Worm (Caenorhabditis elegans) whole organism, early embryonic: Measurements from ENCODE around the gene F07B10.4.

ENCODE experiments used
- B0310.2 ChIP-seq: sonication (generic microtip); optimal IDR thresholded peaks from 2 replicates; lab custom pipeline; 2016; ENCODE audit warnings: mild to moderate bottlenecking, missing genetic modification characterization, missing compliant biosample characterization
- F13C5.2 ChIP-seq: sonication (generic microtip); optimal IDR thresholded peaks from 2 replicates; lab custom pipeline; 2017; ENCODE audit warnings: mild to moderate bottlenecking, missing genetic modification characterization, inconsistent platforms, missing compliant biosample characterization
- aly-1 ChIP-seq: sonication (generic microtip); optimal IDR thresholded peaks from 2 replicates; lab custom pipeline; 2016; ENCODE audit warnings: missing genetic modification characterization, missing compliant biosample characterization
- ama-1 ChIP-seq: fragments of 150-350 bp; optimal IDR thresholded peaks from 2 replicates; lab custom pipeline; 2014
- ceh-13 ChIP-seq: fragments of 200-800 bp; sonication (Bioruptor generic); optimal IDR thresholded peaks from 2 replicates; lab custom pipeline; 2018; ENCODE audit warnings: mild to moderate bottlenecking, missing genetic modification characterization, missing compliant biosample characterization
- ceh-36 ChIP-seq: sonication (generic microtip); optimal IDR thresholded peaks from 2 replicates; lab custom pipeline; 2016; ENCODE audit warnings: missing genetic modification characterization, inconsistent platforms, missing compliant biosample characterization
- ets-7 ChIP-seq: sonication (generic microtip); optimal IDR thresholded peaks from 2 replicates; lab custom pipeline; 2016; ENCODE audit warnings: missing genotype, missing genetic modification characterization, missing compliant biosample characterization
- flt-1 ChIP-seq: fragments of 200-800 bp; sonication (Bioruptor generic); IDR thresholded peaks from 2 replicates; pipeline ENCODE4 v1.3.6; 2022; ENCODE audit warnings: missing genetic modification characterization, missing compliant biosample characterization
- hmbx-1 ChIP-seq: sonication (generic microtip); optimal IDR thresholded peaks from 2 replicates; lab custom pipeline; 2016; ENCODE audit warnings: mild to moderate bottlenecking, missing genetic modification characterization, missing compliant biosample characterization
- hmg-4 ChIP-seq: fragments of 200-800 bp; sonication (Bioruptor generic); optimal IDR thresholded peaks from 2 replicates; lab custom pipeline; 2018; ENCODE audit warnings: mild to moderate bottlenecking, missing genetic modification characterization, missing compliant biosample characterization
- hnd-1 ChIP-seq: sonication (generic microtip); optimal IDR thresholded peaks from 2 replicates; lab custom pipeline; 2016; ENCODE audit warnings: missing genetic modification characterization, missing compliant biosample characterization
- pes-1 ChIP-seq: fragments of 200-800 bp; sonication (Bioruptor generic); IDR thresholded peaks from 2 replicates; pipeline ENCODE4 v1.3.6; 2022; ENCODE audit warnings: missing genetic modification reagents, missing genetic modification characterization, missing compliant biosample characterization
- scrt-1 ChIP-seq: fragments of 200-800 bp; sonication (Bioruptor generic); IDR thresholded peaks from 2 replicates; pipeline ENCODE4 v1.3.6; 2022; ENCODE audit warnings: missing genetic modification characterization, missing compliant biosample characterization
- sea-1 ChIP-seq: fragments of 200-800 bp; sonication (Bioruptor generic); conservative IDR thresholded peaks from 2 replicates; pipeline ENCODE4 v1.3.6; 2022; ENCODE audit warnings: missing genetic modification characterization, missing compliant biosample characterization
- tbx-11 ChIP-seq: fragments of 200-800 bp; sonication (Bioruptor generic); IDR thresholded peaks from 2 replicates; pipeline ENCODE4 v1.3.6; 2022; ENCODE audit warnings: missing genetic modification characterization, missing compliant biosample characterization
- tbx-37 ChIP-seq: fragments of 200-800 bp; sonication (Bioruptor generic); conservative IDR thresholded peaks from 2 replicates; pipeline ENCODE4 v1.3.6; 2022; ENCODE audit warnings: missing genetic modification reagents, missing genetic modification characterization, missing compliant biosample characterization
- tra-4 ChIP-seq: sonication (generic microtip); optimal IDR thresholded peaks from 2 replicates; lab custom pipeline; 2017; ENCODE audit warnings: missing genetic modification characterization, missing compliant biosample characterization

Gene F07B10.4

ce11 chrV:11271051-11271450 lies 8.1 kb upstream of the F07B10.4 start, which contains the start of gene clec-222:
clec-222 (plus strand) TSS chrV:11271351.
- TF ChIP-seq flt-1 (GFP tag; lab: Robert Waterston, UW) (no peak), ets-7 (no peak), hnd-1 (tag; lab: Kevin White, UChicago) (no peak), ceh-13 (GFP tag; lab: Kevin White, UChicago) (no peak), hmbx-1 (tag; lab: Kevin White, UChicago) (no peak), B0310.2 (no peak), tbx-11 (GFP tag; lab: Robert Waterston, UW) (no peak), ama-1 (no peak), hmg-4 (no peak), aly-1 (tag; lab: Kevin White, UChicago) (no peak), F13C5.2 (tag; lab: Kevin White, UChicago) (no peak), tra-4 (tag; lab: Kevin White, UChicago) (no peak), scrt-1 (GFP tag; lab: Robert Waterston, UW) (no peak), tbx-37 (GFP tag; lab: Robert Waterston, UW) (no peak), pes-1 (GFP tag; lab: Robert Waterston, UW) (no peak), sea-1 (GFP tag; lab: Robert Waterston, UW) (no peak), ceh-36 (tag; lab: Kevin White, UChicago) (no peak)

- TF ChIP-seq scrt-1 (GFP tag; lab: Robert Waterston, UW) (no peak), hmg-4 (no peak), tbx-11 (GFP tag; lab: Robert Waterston, UW) (no peak), ceh-36 (tag; lab: Kevin White, UChicago) (no peak), ets-7 (no peak), flt-1 (GFP tag; lab: Robert Waterston, UW) (no peak), ama-1 (no peak), hnd-1 (tag; lab: Kevin White, UChicago) (no peak), B0310.2 (no peak), hmbx-1 (tag; lab: Kevin White, UChicago) (no peak), tra-4 (tag; lab: Kevin White, UChicago) (no peak), aly-1 (tag; lab: Kevin White, UChicago) (no peak), pes-1 (GFP tag; lab: Robert Waterston, UW) (no peak)
These were observed 5.9 kb upstream of the F07B10.4 start, which contains the start of gene str-115 for ce11 chrV:11268791-11269190. str-115 (plus strand) TSS chrV:11269091.

- no peak for TF ChIP-seq sea-1 (GFP tag; lab: Robert Waterston, UW)
- no peak for TF ChIP-seq ceh-13 (GFP tag; lab: Kevin White, UChicago)
- TF ChIP-seq hmg-4, result no peak
- TF ChIP-seq tra-4 (tag; lab: Kevin White, UChicago), result no peak
- TF ChIP-seq hmbx-1 (tag; lab: Kevin White, UChicago), result no peak
- no peak for TF ChIP-seq scrt-1 (GFP tag; lab: Robert Waterston, UW)
- TF ChIP-seq flt-1 (GFP tag; lab: Robert Waterston, UW), result no peak
- TF ChIP-seq aly-1 (tag; lab: Kevin White, UChicago), result no peak
- TF ChIP-seq F13C5.2 (tag; lab: Kevin White, UChicago), result no peak
- TF ChIP-seq ama-1, result no peak
- no peak for TF ChIP-seq hnd-1 (tag; lab: Kevin White, UChicago)
- TF ChIP-seq tbx-37 (GFP tag; lab: Robert Waterston, UW), result no peak
These were observed 3.8 kb upstream of the F07B10.4 start, which contains the start of gene str-116 for ce11 chrV:11266681-11267080. str-116 (plus strand) TSS chrV:11266981.

ce11 chrV:11265482-11265881 lies 2.6 kb upstream of the F07B10.4 start, which contains the start of gene cln-3.1:
cln-3.1 (minus strand) TSS chrV:11265652.
- TF ChIP-seq ceh-13 (GFP tag; lab: Kevin White, UChicago), result no peak
- no peak for TF ChIP-seq aly-1 (tag; lab: Kevin White, UChicago)
- TF ChIP-seq scrt-1 (GFP tag; lab: Robert Waterston, UW), result no peak
- TF ChIP-seq ets-7, result no peak
- no peak for TF ChIP-seq ama-1
- TF ChIP-seq B0310.2, result no peak
- TF ChIP-seq tbx-37 (GFP tag; lab: Robert Waterston, UW), result no peak

- TF ChIP-seq ets-7, result no peak
- no peak for TF ChIP-seq ceh-13 (GFP tag; lab: Kevin White, UChicago)
These were observed 2.3 kb downstream of the F07B10.4 start, which contains the start of gene F07B10.7 for ce11 chrV:11260622-11261021. F07B10.7 (minus strand) TSS chrV:11260722.

ce11 chrV:11258896-11259295 lies 4.0 kb downstream of the F07B10.4 start, which contains the start of gene lgc-36:
lgc-36 (minus strand) TSS chrV:11258996.
- no peak for TF ChIP-seq hmg-4

ce11 chrV:11254980-11255379 lies 7.9 kb downstream of the F07B10.4 start, which contains the start of gene srsx-31:
srsx-31 (minus strand) TSS chrV:11255080.
- TF ChIP-seq tra-4 (tag; lab: Kevin White, UChicago) (no peak), ceh-13 (GFP tag; lab: Kevin White, UChicago) (no peak), aly-1 (tag; lab: Kevin White, UChicago) (no peak), sea-1 (GFP tag; lab: Robert Waterston, UW) (no peak), ama-1 (no peak), ceh-36 (tag; lab: Kevin White, UChicago) (no peak), hmg-4 (no peak), B0310.2 (no peak), flt-1 (GFP tag; lab: Robert Waterston, UW) (no peak), pes-1 (GFP tag; lab: Robert Waterston, UW) (no peak), tbx-11 (GFP tag; lab: Robert Waterston, UW) (no peak), F13C5.2 (tag; lab: Kevin White, UChicago) (no peak), hnd-1 (tag; lab: Kevin White, UChicago) (no peak), ets-7 (no peak), hmbx-1 (tag; lab: Kevin White, UChicago) (no peak), tbx-37 (GFP tag; lab: Robert Waterston, UW) (no peak), scrt-1 (GFP tag; lab: Robert Waterston, UW) (no peak)

ce11 chrV:11252429-11252828 lies 10.5 kb downstream of the F07B10.4 start, which contains the start of gene srsx-33:
srsx-33 (minus strand) TSS chrV:11252529.
- TF ChIP-seq B0310.2, result no peak
- no peak for TF ChIP-seq flt-1 (GFP tag; lab: Robert Waterston, UW)
- TF ChIP-seq sea-1 (GFP tag; lab: Robert Waterston, UW), result no peak
- no peak for TF ChIP-seq tbx-11 (GFP tag; lab: Robert Waterston, UW)
- no peak for TF ChIP-seq hnd-1 (tag; lab: Kevin White, UChicago)
- TF ChIP-seq pes-1 (GFP tag; lab: Robert Waterston, UW), result no peak
- no peak for TF ChIP-seq tbx-37 (GFP tag; lab: Robert Waterston, UW)
- TF ChIP-seq scrt-1 (GFP tag; lab: Robert Waterston, UW), result no peak
- TF ChIP-seq F13C5.2 (tag; lab: Kevin White, UChicago), result no peak
- TF ChIP-seq tra-4 (tag; lab: Kevin White, UChicago), result no peak
- TF ChIP-seq ama-1, result no peak
- no peak for TF ChIP-seq hmbx-1 (tag; lab: Kevin White, UChicago)
- TF ChIP-seq ceh-13 (GFP tag; lab: Kevin White, UChicago), result no peak
